Fruit fly (Drosophila melanogaster) whole organism, prepupa: ENCODE data around the gene CG6834.

Experiments used
- CG11294 ChIP-seq: fragments of 200-800 bp; sonication (Bioruptor generic); IDR thresholded peaks from 2 replicates; pipeline ENCODE4 v1.3.6; 2022; ENCODE audit warnings: missing biosample characterization, missing genetic modification characterization
- CG15336 ChIP-seq: fragments of 200-800 bp; sonication (Bioruptor generic); IDR thresholded peaks from 2 replicates; pipeline ENCODE4 v1.3.6; 2022; ENCODE audit warnings: missing biosample characterization, missing genetic modification characterization
- CG31627 ChIP-seq: fragments of 200-800 bp; sonication (Bioruptor generic); optimal IDR thresholded peaks from 3 replicates; lab custom pipeline; 2016; ENCODE audit warnings: missing biosample characterization, missing genetic modification characterization
- CG34406 ChIP-seq: fragments of 200-800 bp; sonication (Bioruptor generic); optimal IDR thresholded peaks from 3 replicates; lab custom pipeline; 2016; ENCODE audit warnings: missing biosample characterization, missing genetic modification characterization
- CG4318 ChIP-seq: fragments of 200-800 bp; sonication (Bioruptor generic); optimal IDR thresholded peaks from 3 replicates; lab custom pipeline; 2017; ENCODE audit warnings: missing biosample characterization, mild to moderate bottlenecking, missing genetic modification characterization
- CG8319 ChIP-seq: fragments of 200-800 bp; sonication (Bioruptor generic); optimal IDR thresholded peaks from 3 replicates; lab custom pipeline; 2016; ENCODE audit warnings: missing biosample characterization, missing genetic modification characterization
- CG9139 ChIP-seq: fragments of 200-800 bp; sonication (Bioruptor generic); optimal IDR thresholded peaks from 3 replicates; lab custom pipeline; 2017; ENCODE audit warnings: missing biosample characterization, mild to moderate bottlenecking, missing genetic modification characterization
- Ets21C ChIP-seq: fragments of 200-800 bp; sonication (Bioruptor generic); optimal IDR thresholded peaks from 3 replicates; lab custom pipeline; 2016; ENCODE audit warnings: missing biosample characterization, missing genetic modification characterization
- Ets96B ChIP-seq: fragments of 200-800 bp; optimal IDR thresholded peaks from 2 replicates; lab custom pipeline; 2019; ENCODE audit warnings: missing biosample characterization, mild to moderate bottlenecking, missing genetic modification characterization, moderate library complexity
- Hr39 ChIP-seq: fragments of 200-800 bp; sonication (Bioruptor generic); optimal IDR thresholded peaks from 2 replicates; lab custom pipeline; 2016; ENCODE audit warnings: missing biosample characterization, missing genetic modification characterization
- Lpt ChIP-seq: fragments of 200-800 bp; sonication (Bioruptor generic); optimal IDR thresholded peaks from 3 replicates; lab custom pipeline; 2016; ENCODE audit warnings: missing biosample characterization, missing genetic modification characterization
- Met ChIP-seq: fragments of 200-800 bp; sonication (Bioruptor generic); optimal IDR thresholded peaks from 3 replicates; lab custom pipeline; 2016; ENCODE audit warnings: missing biosample characterization, missing genetic modification characterization
- esn ChIP-seq: fragments of 200-800 bp; sonication (Bioruptor generic); optimal IDR thresholded peaks from 2 replicates; lab custom pipeline; 2016; ENCODE audit warnings: missing biosample characterization, mild to moderate bottlenecking, missing genetic modification characterization, moderate library complexity
- lz ChIP-seq: fragments of 200-800 bp; sonication (Bioruptor generic); optimal IDR thresholded peaks from 3 replicates; lab custom pipeline; 2016; ENCODE audit warnings: missing biosample characterization, missing genetic modification characterization

dm6 chr3R:11661712-11662111, 26.2 kb downstream of the CG6834 start:
- TF ChIP-seq CG15336 (GFP tag; lab: Robert Waterston, UW) (peak; percentile 81), esn (GFP tag; lab: Kevin White, UChicago) (no peak), Hr39 (GFP tag; lab: Kevin White, UChicago) (no peak), Ets96B (peak; percentile 43), lz (GFP tag; lab: Kevin White, UChicago) (peak; percentile 27), CG8319 (GFP tag; lab: Kevin White, UChicago) (no peak), CG4318 (peak; percentile 34), Lpt (GFP tag; lab: Kevin White, UChicago) (peak; percentile 57), CG9139 (GFP tag; lab: Kevin White, UChicago) (no peak), Met (GFP tag; lab: Kevin White, UChicago) (peak; percentile 32), CG11294 (peak; percentile 26; the same call in 1 of the 2 replicates), CG31627 (peak; percentile 11), Ets21C (GFP tag; lab: Kevin White, UChicago) (no peak), CG34406 (GFP tag; lab: Kevin White, UChicago) (peak; percentile 24)
